Worm (Caenorhabditis elegans) whole organism, late embryonic: Measurements from ENCODE around the gene wrt-3.

ENCODE experiments used
- C08G9.2 ChIP-seq: sonication (generic microtip); optimal IDR thresholded peaks from 2 replicates; lab custom pipeline; 2016; ENCODE audit warnings: mild to moderate bottlenecking, missing genetic modification characterization, moderate library complexity, missing compliant biosample characterization
- C38D4.7 ChIP-seq: fragments of 200-800 bp; sonication (Bioruptor generic); optimal IDR thresholded peaks from 2 replicates; lab custom pipeline; 2018; ENCODE audit warnings: mild to moderate bottlenecking, missing genetic modification characterization, moderate library complexity, missing compliant biosample characterization
- K02D7.2 ChIP-seq: sonication (generic microtip); optimal IDR thresholded peaks from 2 replicates; lab custom pipeline; 2017; ENCODE audit warnings: mild to moderate bottlenecking, missing genetic modification characterization, missing compliant biosample characterization
- K09A11.1 ChIP-seq: sonication (generic microtip); optimal IDR thresholded peaks from 2 replicates; lab custom pipeline; 2017; ENCODE audit warnings: antibody characterized with exemption, mild to moderate bottlenecking, missing genetic modification characterization, missing compliant biosample characterization; ENCODE audit not compliant: insufficient read depth
- T23F11.4 ChIP-seq: fragments of 200-800 bp; sonication (Bioruptor generic); optimal IDR thresholded peaks from 2 replicates; lab custom pipeline; 2018; ENCODE audit warnings: mild to moderate bottlenecking, missing genetic modification characterization, missing compliant biosample characterization
- Y22D7AL.16 ChIP-seq: sonication (generic microtip); optimal IDR thresholded peaks from 2 replicates; lab custom pipeline; 2016; ENCODE audit warnings: missing genetic modification characterization, missing compliant biosample characterization
- ahr-1 ChIP-seq: sonication (generic microtip); optimal IDR thresholded peaks from 2 replicates; lab custom pipeline; 2016; ENCODE audit warnings: missing genetic modification characterization, missing compliant biosample characterization
- ama-1 ChIP-seq: fragments of 150-350 bp; optimal IDR thresholded peaks from 2 replicates; lab custom pipeline; 2014
- ceh-14 ChIP-seq: sonication (generic microtip); optimal IDR thresholded peaks from 2 replicates; lab custom pipeline; 2016; ENCODE audit warnings: missing genotype, missing genetic modification characterization, missing compliant biosample characterization
- ceh-18 ChIP-seq: sonication (generic microtip); optimal IDR thresholded peaks from 2 replicates; lab custom pipeline; 2016; ENCODE audit warnings: missing genetic modification characterization, missing compliant biosample characterization
- ceh-2 ChIP-seq: sonication (generic microtip); optimal IDR thresholded peaks from 2 replicates; lab custom pipeline; 2016; ENCODE audit warnings: missing genotype, missing genetic modification characterization, missing compliant biosample characterization
- ceh-22 ChIP-seq: sonication (generic microtip); optimal IDR thresholded peaks from 2 replicates; lab custom pipeline; 2017; ENCODE audit warnings: missing biosample characterization, missing genetic modification characterization
- ceh-24 ChIP-seq: sonication (generic microtip); optimal IDR thresholded peaks from 2 replicates; lab custom pipeline; 2016; ENCODE audit warnings: mild to moderate bottlenecking, missing genetic modification characterization, missing compliant biosample characterization
- ceh-34 ChIP-seq: sonication (generic microtip); optimal IDR thresholded peaks from 2 replicates; lab custom pipeline; 2016; ENCODE audit warnings: mild to moderate bottlenecking, missing genetic modification characterization, missing compliant biosample characterization
- ceh-48 ChIP-seq: sonication (generic microtip); optimal IDR thresholded peaks from 2 replicates; lab custom pipeline; 2016; ENCODE audit warnings: missing genetic modification characterization, inconsistent platforms, missing compliant biosample characterization
- ceh-6 ChIP-seq: fragments of 200-800 bp; sonication (Bioruptor generic); optimal IDR thresholded peaks from 2 replicates; lab custom pipeline; 2018; ENCODE audit warnings: mild to moderate bottlenecking, missing genetic modification characterization, missing compliant biosample characterization
- ceh-9 ChIP-seq: sonication (generic microtip); optimal IDR thresholded peaks from 2 replicates; lab custom pipeline; 2016; ENCODE audit warnings: mild to moderate bottlenecking, missing genetic modification characterization, inconsistent platforms, missing compliant biosample characterization
- che-1 ChIP-seq: sonication (generic microtip); optimal IDR thresholded peaks from 2 replicates; lab custom pipeline; 2016; ENCODE audit warnings: mild to moderate bottlenecking, missing genetic modification characterization, missing compliant biosample characterization
- dmd-4 ChIP-seq: sonication (generic microtip); optimal IDR thresholded peaks from 2 replicates; lab custom pipeline; 2016; ENCODE audit warnings: borderline replicate concordance, missing genetic modification characterization, missing compliant biosample characterization
- dve-1 ChIP-seq: sonication (generic microtip); optimal IDR thresholded peaks from 2 replicates; lab custom pipeline; 2017; ENCODE audit warnings: antibody characterized with exemption, mild to moderate bottlenecking, missing genetic modification characterization, missing compliant biosample characterization
- elt-2 ChIP-seq: sonication (generic microtip); optimal IDR thresholded peaks from 2 replicates; lab custom pipeline; 2016; ENCODE audit warnings: missing genetic modification reagents, missing genetic modification characterization, missing compliant biosample characterization
- elt-4 ChIP-seq: sonication (generic microtip); optimal IDR thresholded peaks from 2 replicates; lab custom pipeline; 2016; ENCODE audit warnings: missing genetic modification characterization, missing compliant biosample characterization
- ets-4 ChIP-seq: sonication (generic microtip); optimal IDR thresholded peaks from 2 replicates; lab custom pipeline; 2016; ENCODE audit warnings: missing genetic modification characterization, missing compliant biosample characterization
- eyg-1 ChIP-seq: sonication (generic microtip); optimal IDR thresholded peaks from 2 replicates; lab custom pipeline; 2016; ENCODE audit warnings: missing genotype, missing genetic modification characterization, missing compliant biosample characterization
- fkh-10 ChIP-seq: fragments of 150-350 bp; optimal IDR thresholded peaks from 2 replicates; lab custom pipeline; 2014; ENCODE audit warnings: missing biosample characterization, missing genetic modification reagents, missing genetic modification characterization
- fkh-6 ChIP-seq: sonication (generic microtip); optimal IDR thresholded peaks from 2 replicates; lab custom pipeline; 2016; ENCODE audit warnings: missing genetic modification characterization, missing compliant biosample characterization
- hlh-13 ChIP-seq: fragments of 200-800 bp; sonication (Bioruptor generic); optimal IDR thresholded peaks from 2 replicates; lab custom pipeline; 2018; ENCODE audit warnings: mild to moderate bottlenecking, missing genetic modification characterization, missing compliant biosample characterization
- hlh-6 ChIP-seq: sonication (generic microtip); optimal IDR thresholded peaks from 2 replicates; lab custom pipeline; 2016; ENCODE audit warnings: missing genotype, missing genetic modification characterization, missing compliant biosample characterization
- hlh-8 ChIP-seq: sonication (generic microtip); optimal IDR thresholded peaks from 2 replicates; lab custom pipeline; 2016; ENCODE audit warnings: missing genotype, missing genetic modification characterization, missing compliant biosample characterization
- lin-11 ChIP-seq: fragments of 200-800 bp; sonication (Bioruptor generic); optimal IDR thresholded peaks from 2 replicates; lab custom pipeline; 2018; ENCODE audit warnings: mild to moderate bottlenecking, missing genetic modification characterization, missing compliant biosample characterization
- madf-2 ChIP-seq: sonication (generic microtip); optimal IDR thresholded peaks from 2 replicates; lab custom pipeline; 2017; ENCODE audit warnings: missing genetic modification characterization, missing compliant biosample characterization
- mec-3 ChIP-seq: sonication (generic microtip); optimal IDR thresholded peaks from 2 replicates; lab custom pipeline; 2016; ENCODE audit warnings: borderline replicate concordance, missing genetic modification characterization, missing compliant biosample characterization
- nhr-11 ChIP-seq: fragments of 150-350 bp; optimal IDR thresholded peaks from 2 replicates; lab custom pipeline; 2014; ENCODE audit warnings: missing biosample characterization, missing genetic modification characterization
- npax-4 ChIP-seq: sonication (generic microtip); optimal IDR thresholded peaks from 2 replicates; lab custom pipeline; 2016; ENCODE audit warnings: missing genetic modification characterization, missing compliant biosample characterization
- odd-2 ChIP-seq: sonication (generic microtip); optimal IDR thresholded peaks from 2 replicates; lab custom pipeline; 2017; ENCODE audit warnings: antibody characterized with exemption, mild to moderate bottlenecking, missing genetic modification characterization, missing compliant biosample characterization
- pag-3 ChIP-seq: sonication (generic microtip); optimal IDR thresholded peaks from 2 replicates; lab custom pipeline; 2016; ENCODE audit warnings: missing compliant biosample characterization, missing genetic modification characterization, borderline replicate concordance
- pax-1 ChIP-seq: fragments of 150-350 bp; optimal IDR thresholded peaks from 2 replicates; lab custom pipeline; 2014; ENCODE audit warnings: missing biosample characterization, missing genetic modification characterization
- pha-4 ChIP-seq: fragments of 150-350 bp; optimal IDR thresholded peaks from 2 replicates; lab custom pipeline; 2018; ENCODE audit warnings: missing biosample characterization, missing genetic modification reagents, missing genetic modification characterization
- pqm-1 ChIP-seq: sonication (generic microtip); optimal IDR thresholded peaks from 2 replicates; lab custom pipeline; 2016; ENCODE audit warnings: missing genetic modification characterization, missing compliant biosample characterization
- ref-2 ChIP-seq: sonication (generic microtip); optimal IDR thresholded peaks from 2 replicates; lab custom pipeline; 2016; ENCODE audit warnings: missing genetic modification characterization, missing compliant biosample characterization
- rnt-1 ChIP-seq: sonication (generic microtip); optimal IDR thresholded peaks from 2 replicates; lab custom pipeline; 2016; ENCODE audit warnings: missing genetic modification characterization, missing compliant biosample characterization
- sox-2 ChIP-seq: fragments of 200-800 bp; sonication (Bioruptor generic); IDR thresholded peaks from 2 replicates; pipeline ENCODE4 v1.3.6; 2022; ENCODE audit warnings: missing genetic modification reagents, missing genetic modification characterization, missing compliant biosample characterization
- sox-4 ChIP-seq: sonication (generic microtip); optimal IDR thresholded peaks from 2 replicates; lab custom pipeline; 2017; ENCODE audit warnings: mild to moderate bottlenecking, missing genetic modification characterization, inconsistent platforms, missing compliant biosample characterization
- syd-9 ChIP-seq: sonication (generic microtip); optimal IDR thresholded peaks from 2 replicates; lab custom pipeline; 2016; ENCODE audit warnings: mild to moderate bottlenecking, missing genetic modification characterization, moderate library complexity, missing compliant biosample characterization
- tbx-2 ChIP-seq: sonication (generic microtip); optimal IDR thresholded peaks from 2 replicates; lab custom pipeline; 2016; ENCODE audit warnings: missing genetic modification characterization, missing compliant biosample characterization
- tbx-7 ChIP-seq: sonication (generic microtip); optimal IDR thresholded peaks from 2 replicates; lab custom pipeline; 2016; ENCODE audit warnings: missing genotype, missing genetic modification characterization, missing compliant biosample characterization
- ttx-3 ChIP-seq: sonication (generic microtip); optimal IDR thresholded peaks from 2 replicates; lab custom pipeline; 2016; ENCODE audit warnings: missing genetic modification reagents, missing genetic modification characterization, missing compliant biosample characterization
- unc-42 ChIP-seq: sonication (generic microtip); optimal IDR thresholded peaks from 2 replicates; lab custom pipeline; 2016; ENCODE audit warnings: missing genotype, missing genetic modification characterization, missing compliant biosample characterization
- unc-55 ChIP-seq: sonication (generic microtip); optimal IDR thresholded peaks from 2 replicates; lab custom pipeline; 2017; ENCODE audit warnings: missing biosample characterization, missing genetic modification reagents, missing genetic modification characterization
- unc-86 ChIP-seq: sonication (generic microtip); optimal IDR thresholded peaks from 2 replicates; lab custom pipeline; 2016; ENCODE audit warnings: missing genetic modification characterization, missing compliant biosample characterization
- zip-5 ChIP-seq: sonication (generic microtip); optimal IDR thresholded peaks from 2 replicates; lab custom pipeline; 2016; ENCODE audit warnings: missing genetic modification characterization, missing compliant biosample characterization
- ztf-16 ChIP-seq: sonication (generic microtip); optimal IDR thresholded peaks from 2 replicates; lab custom pipeline; 2017; ENCODE audit warnings: missing genetic modification characterization, missing compliant biosample characterization

wrt-3 gene

DNA sequence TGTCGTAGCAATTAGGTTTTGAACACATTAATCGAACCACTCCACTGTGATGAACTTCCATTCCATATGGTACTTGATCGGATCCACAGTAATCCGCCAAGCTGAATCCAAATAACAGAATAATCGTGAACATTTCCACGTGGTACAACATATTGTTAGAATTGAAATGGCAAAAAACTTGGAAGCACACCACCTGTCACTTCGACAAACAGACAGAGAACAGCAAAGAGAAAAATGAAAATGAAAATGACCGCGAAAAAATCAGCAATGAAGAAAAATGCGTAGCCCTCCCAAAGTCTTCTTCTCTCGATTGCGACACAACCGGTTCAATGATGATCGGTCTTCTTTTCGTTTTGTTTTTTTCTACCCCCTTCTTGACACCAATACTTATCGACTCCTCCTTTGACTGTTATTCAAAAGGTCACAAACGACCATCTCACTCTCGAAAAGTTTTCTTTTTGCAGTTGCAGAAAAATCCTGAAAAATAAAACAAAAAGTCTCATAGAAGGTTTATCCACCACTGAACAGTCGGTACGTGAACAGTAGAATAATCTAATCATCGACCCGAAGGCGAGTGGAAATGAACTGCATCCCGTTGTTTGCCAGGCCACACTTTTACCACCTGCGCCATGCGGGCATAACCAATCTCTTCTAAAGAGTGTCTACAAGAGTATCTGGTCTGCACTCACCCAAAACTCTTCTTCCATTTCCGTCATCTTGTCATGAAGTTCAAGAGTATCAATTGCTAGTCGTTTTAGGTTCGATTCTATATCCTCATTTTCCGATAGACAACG, at the start of gene wrt-3:
Gene wrt-3, minus strand, starts transcription at position 322 of the 794 bp plus-strand sequence.
- TF ChIP-seq ceh-18 (peak; percentile 82), elt-4 (tag; lab: Kevin White, UChicago) (peak; percentile 80), tbx-7 (tag; lab: Kevin White, UChicago) (peak; percentile 57), K02D7.2 (tag; lab: Kevin White, UChicago) (peak; percentile 94), T23F11.4 (GFP tag; lab: Kevin White, UChicago) (peak; percentile 91), ahr-1 (tag; lab: Kevin White, UChicago) (peak; percentile 92), ref-2 (tag; lab: Kevin White, UChicago) (peak; percentile 94), ztf-16 (tag; lab: Kevin White, UChicago) (peak; percentile 94), ceh-34 (tag; lab: Kevin White, UChicago) (peak; percentile 93), hlh-8 (tag; lab: Kevin White, UChicago) (peak; percentile 84), ceh-14 (tag; lab: Kevin White, UChicago) (peak; percentile 84), elt-2 (tag; lab: Kevin White, UChicago) (peak; percentile 97), hlh-13 (peak; percentile 91), ceh-24 (tag; lab: Kevin White, UChicago) (peak; percentile 90), C38D4.7 (GFP tag; lab: Kevin White, UChicago) (peak; percentile 93), Y22D7AL.16 (tag; lab: Kevin White, UChicago) (peak; percentile 94), unc-55 (GFP tag; lab: Kevin White, UChicago) (no peak), sox-2 (GFP tag; lab: Robert Waterston, UW) (peak; percentile 92), pqm-1 (no peak), nhr-11 (no peak), ceh-9 (peak; percentile 74), ets-4 (tag; lab: Kevin White, UChicago) (peak; percentile 59), rnt-1 (peak; percentile 79), ceh-22 (tag; lab: Kevin White, UChicago) (peak; percentile 17), tbx-2 (tag; lab: Kevin White, UChicago) (peak; percentile 94), K09A11.1 (tag; lab: Kevin White, UChicago) (peak; percentile 77), unc-86 (tag; lab: Kevin White, UChicago) (peak; percentile 92), unc-42 (peak; percentile 43), npax-4 (tag; lab: Kevin White, UChicago) (peak; percentile 91), pax-1 (tag; lab: Kevin White, UChicago) (no peak), madf-2 (peak; percentile 88), lin-11 (tag; lab: Kevin White, UChicago) (peak; percentile 93), mec-3 (tag; lab: Kevin White, UChicago) (peak; percentile 83), ceh-2 (peak; percentile 89), syd-9 (tag; lab: Kevin White, UChicago) (peak; percentile 95), ceh-6 (GFP tag; lab: Kevin White, UChicago) (peak; percentile 97), pag-3 (tag; lab: Kevin White, UChicago) (peak; percentile 53), odd-2 (tag; lab: Kevin White, UChicago) (peak; percentile 68), hlh-6 (tag; lab: Kevin White, UChicago) (peak; percentile 97), sox-4 (tag; lab: Kevin White, UChicago) (peak; percentile 94), dmd-4 (tag; lab: Kevin White, UChicago) (peak; percentile 90), fkh-10 (GFP tag; lab: Kevin White, UChicago) (peak; percentile 0), ceh-48 (tag; lab: Kevin White, UChicago) (peak; percentile 94), C08G9.2 (tag; lab: Kevin White, UChicago) (peak; percentile 87), zip-5 (tag; lab: Kevin White, UChicago) (peak; percentile 80), pha-4 (tag; lab: Kevin White, UChicago) (no peak), eyg-1 (peak; percentile 86), ttx-3 (peak; percentile 93), dve-1 (tag; lab: Kevin White, UChicago) (peak; percentile 73), ama-1 (lab: Kevin White, UChicago) (no peak), fkh-6 (tag; lab: Kevin White, UChicago) (peak; percentile 94), che-1 (peak; percentile 95)
